Worm (Caenorhabditis elegans) whole organism, L4 larva: ENCODE data around the gene srx-98.

ENCODE experiments used
- R02D3.7 ChIP-seq: fragments of 150-350 bp; sonication (generic microtip); optimal IDR thresholded peaks from 3 replicates; lab custom pipeline; 2014; ENCODE audit warnings: missing biosample characterization, missing genetic modification characterization
- Y48G9A.11 ChIP-seq: fragments of 200-800 bp; sonication (Bioruptor generic); IDR thresholded peaks from 2 replicates; pipeline ENCODE4 v1.3.6; 2022; ENCODE audit warnings: missing genetic modification reagents, missing genetic modification characterization, missing compliant biosample characterization
- Y5F2A.4 ChIP-seq: fragments of 200-800 bp; sonication (Bioruptor generic); optimal IDR thresholded peaks from 2 replicates; lab custom pipeline; 2018; ENCODE audit warnings: mild to moderate bottlenecking, missing genetic modification characterization, missing compliant biosample characterization
- ZK337.2 ChIP-seq: fragments of 200-800 bp; sonication (Bioruptor generic); IDR thresholded peaks from 2 replicates; pipeline ENCODE4 v1.3.6; 2022; ENCODE audit warnings: missing genetic modification reagents, missing genetic modification characterization, missing compliant biosample characterization
- aly-2 ChIP-seq: sonication (generic microtip); optimal IDR thresholded peaks from 2 replicates; lab custom pipeline; 2018; ENCODE audit warnings: missing biosample characterization, missing genetic modification characterization
- ama-1 ChIP-seq: fragments of 150-350 bp; optimal IDR thresholded peaks from 2 replicates; lab custom pipeline; 2014; ENCODE audit warnings: inconsistent platforms, mixed read lengths
- arid-1 ChIP-seq: fragments of 200-800 bp; sonication (Bioruptor generic); conservative IDR thresholded peaks from 2 replicates; pipeline ENCODE4 v1.3.6; 2022; ENCODE audit warnings: missing genetic modification reagents, missing genetic modification characterization, missing compliant biosample characterization
- attf-4 ChIP-seq: sonication (generic microtip); optimal IDR thresholded peaks from 3 replicates; lab custom pipeline; 2017; ENCODE audit warnings: missing biosample characterization, missing genetic modification characterization
- ctbp-1 ChIP-seq: fragments of 200-800 bp; sonication (Bioruptor generic); IDR thresholded peaks from 2 replicates; pipeline ENCODE4 v1.3.6; 2022; ENCODE audit warnings: missing genetic modification reagents, missing genetic modification characterization, missing compliant biosample characterization
- daf-12 ChIP-seq: fragments of 150-350 bp; optimal IDR thresholded peaks from 2 replicates; lab custom pipeline; 2014; ENCODE audit warnings: missing biosample characterization, missing genetic modification reagents, missing genetic modification characterization
- daf-16 ChIP-seq, 3 experiments: sonication (generic microtip); optimal IDR thresholded peaks; 2 replicates each; lab custom pipeline; 2016 to 2017; ENCODE audit warnings: missing genetic modification characterization in 3 of 3, missing genetic modification reagents in 3 of 3, mild to moderate bottlenecking in 2 of 3, missing compliant biosample characterization in 2 of 3, missing biosample characterization in 1 of 3, moderate library complexity in 1 of 3
- egl-27 ChIP-seq: sonication (generic microtip); optimal IDR thresholded peaks from 3 replicates; lab custom pipeline; 2017; ENCODE audit warnings: missing biosample characterization, missing genetic modification reagents, missing genetic modification characterization
- fkh-10 ChIP-seq: fragments of 150-350 bp; optimal IDR thresholded peaks from 2 replicates; lab custom pipeline; 2014; ENCODE audit warnings: missing biosample characterization, missing genetic modification reagents, missing genetic modification characterization
- hlh-11 ChIP-seq: fragments of 200-800 bp; sonication (Bioruptor generic); optimal IDR thresholded peaks from 2 replicates; lab custom pipeline; 2018; ENCODE audit warnings: mild to moderate bottlenecking, missing genetic modification characterization, missing compliant biosample characterization
- hlh-30 ChIP-seq: sonication (generic microtip); optimal IDR thresholded peaks from 2 replicates; lab custom pipeline; 2017; ENCODE audit warnings: antibody characterized with exemption, mild to moderate bottlenecking, missing genetic modification characterization, missing compliant biosample characterization; ENCODE audit not compliant: insufficient read depth
- jun-1 ChIP-seq: fragments of 150-350 bp; optimal IDR thresholded peaks from 2 replicates; lab custom pipeline; 2014; ENCODE audit warnings: missing biosample characterization, missing genetic modification reagents, missing genetic modification characterization
- lim-7 ChIP-seq: fragments of 200-800 bp; sonication (Bioruptor generic); IDR thresholded peaks from 2 replicates; pipeline ENCODE4 v1.3.6; 2022; ENCODE audit warnings: missing genetic modification characterization, missing compliant biosample characterization
- lin-15B ChIP-seq: fragments of 150-350 bp; sonication (generic microtip); optimal IDR thresholded peaks from 3 replicates; lab custom pipeline; 2014; ENCODE audit warnings: missing biosample characterization, missing genetic modification characterization
- lin-29 ChIP-seq: fragments of 200-800 bp; sonication (Bioruptor generic); IDR thresholded peaks from 2 replicates; pipeline ENCODE4 v1.3.6; 2022; ENCODE audit warnings: missing genetic modification reagents, missing genetic modification characterization, missing compliant biosample characterization
- mdt-29 ChIP-seq: fragments of 200-800 bp; sonication (Bioruptor generic); IDR thresholded peaks from 2 replicates; pipeline ENCODE4 v1.3.6; 2022; ENCODE audit warnings: missing genetic modification reagents, missing genetic modification characterization, missing compliant biosample characterization
- mep-1 ChIP-seq: fragments of 150-350 bp; sonication (generic microtip); optimal IDR thresholded peaks from 3 replicates; lab custom pipeline; 2014; ENCODE audit warnings: missing biosample characterization, missing genetic modification characterization
- mes-2 ChIP-seq: sonication (generic microtip); optimal IDR thresholded peaks from 2 replicates; lab custom pipeline; 2016; ENCODE audit warnings: missing genotype, mild to moderate bottlenecking, missing genetic modification characterization, missing compliant biosample characterization; ENCODE audit not compliant: poor library complexity, severe bottlenecking
- mxl-3 ChIP-seq: fragments of 200-800 bp; sonication (Bioruptor generic); optimal IDR thresholded peaks from 2 replicates; lab custom pipeline; 2018; ENCODE audit warnings: mild to moderate bottlenecking, missing genetic modification characterization, missing compliant biosample characterization
- nhr-11 ChIP-seq: fragments of 150-350 bp; optimal IDR thresholded peaks from 2 replicates; lab custom pipeline; 2014; ENCODE audit warnings: missing biosample characterization, missing genetic modification characterization
- nhr-25 ChIP-seq: sonication (generic microtip); optimal IDR thresholded peaks from 2 replicates; lab custom pipeline; 2017; ENCODE audit warnings: missing genetic modification characterization, mild to moderate bottlenecking, missing compliant biosample characterization, antibody characterized with exemption, moderate library complexity, borderline replicate concordance; ENCODE audit not compliant: insufficient read depth
- nhr-48 ChIP-seq: sonication (generic microtip); optimal IDR thresholded peaks from 2 replicates; lab custom pipeline; 2016; ENCODE audit warnings: mild to moderate bottlenecking, missing genetic modification characterization, missing compliant biosample characterization
- nhr-76 ChIP-seq: fragments of 150-350 bp; optimal IDR thresholded peaks from 2 replicates; lab custom pipeline; 2014; ENCODE audit warnings: missing biosample characterization, missing genetic modification characterization
- nhr-77 ChIP-seq: fragments of 150-350 bp; optimal IDR thresholded peaks from 2 replicates; lab custom pipeline; 2014; ENCODE audit warnings: missing biosample characterization, missing genetic modification characterization
- pha-4 ChIP-seq, 2 experiments: fragments of 150-350 bp in 1 of 2; fragments of 200-800 bp in 1 of 2; sonication (Bioruptor generic) in 1 of 2; IDR thresholded peaks in 1 of 2; optimal IDR thresholded peaks in 1 of 2; 2 replicates each; pipeline versions ENCODE4 v1.3.6 to Lab custom; 2014 to 2022; ENCODE audit warnings: missing genetic modification characterization in 2 of 2, missing genetic modification reagents in 2 of 2, missing biosample characterization in 1 of 2, missing compliant biosample characterization in 1 of 2
- pqm-1 ChIP-seq: sonication (generic microtip); optimal IDR thresholded peaks from 2 replicates; lab custom pipeline; 2017; ENCODE audit warnings: missing biosample characterization, missing genetic modification characterization
- rbr-2 ChIP-seq: sonication (generic microtip); optimal IDR thresholded peaks from 2 replicates; lab custom pipeline; 2016; ENCODE audit warnings: missing genotype, missing genetic modification characterization, missing compliant biosample characterization
- set-16 ChIP-seq: fragments of 200-800 bp; sonication (Bioruptor generic); IDR thresholded peaks from 2 replicates; pipeline ENCODE4 v1.3.6; 2022; ENCODE audit warnings: missing genetic modification reagents, missing genetic modification characterization, missing compliant biosample characterization
- snpc-4 ChIP-seq: fragments of 150-350 bp; optimal IDR thresholded peaks from 2 replicates; lab custom pipeline; 2014; ENCODE audit warnings: missing biosample characterization, missing genetic modification characterization
- tag-97 ChIP-seq: fragments of 200-800 bp; sonication (Bioruptor generic); IDR thresholded peaks from 2 replicates; pipeline ENCODE4 v1.3.6; 2022; ENCODE audit warnings: missing genetic modification characterization, missing compliant biosample characterization
- tra-1 ChIP-seq: fragments of 200-800 bp; sonication (Bioruptor generic); IDR thresholded peaks from 2 replicates; pipeline ENCODE4 v1.3.6; 2022; ENCODE audit warnings: missing genetic modification reagents, missing genetic modification characterization, missing compliant biosample characterization
- zag-1 ChIP-seq: fragments of 150-350 bp; optimal IDR thresholded peaks from 2 replicates; lab custom pipeline; 2014; ENCODE audit warnings: missing biosample characterization, missing genetic modification characterization
- zip-11 ChIP-seq: fragments of 200-800 bp; sonication (Bioruptor generic); IDR thresholded peaks from 2 replicates; pipeline ENCODE4 v1.3.6; 2022; ENCODE audit warnings: missing genetic modification characterization, missing compliant biosample characterization

Gene srx-98

ce11 chrII:3670956-3671355, at the start of gene srx-98:
srx-98 (minus strand) TSS chrII:3671056.
- TF ChIP-seq mxl-3 (GFP tag; lab: Kevin White, UChicago): no peak
- TF ChIP-seq, all 104 proteins: peak for 0

- TF ChIP-seq hlh-11 (tag; lab: Kevin White, UChicago): no peak
Measured at ce11 chrII:3716961-3717360, 46.1 kb upstream of the srx-98 start, which contains the start of gene fbxc-52. fbxc-52 (plus strand) TSS chrII:3717261.

- TF ChIP-seq pqm-1 (no peak), zip-11 (no peak), nhr-77 (no peak), jun-1 (tag; lab: Kevin White, UChicago) (no peak), fkh-10 (GFP tag; lab: Kevin White, UChicago) (no peak), nhr-25 (tag; lab: Kevin White, UChicago) (no peak), aly-2 (no peak), mep-1 (tag; lab: Kevin White, UChicago) (no peak), lim-7 (GFP tag; lab: Robert Waterston, UW) (no peak), lin-29 (GFP tag; lab: Robert Waterston, UW) (no peak), mes-2 (no peak)
Measured at ce11 chrII:3716455-3716854, 45.6 kb upstream of the srx-98 start, which contains the start of gene srh-99. srh-99 (minus strand) TSS chrII:3716555.

- TF ChIP-seq hlh-30 (no peak), zag-1 (tag; lab: Kevin White, UChicago) (no peak), ama-1 (lab: Kevin White, UChicago) (no peak), set-16 (GFP tag; lab: Robert Waterston, UW) (no peak), ZK337.2 (no peak), rbr-2 (tag; lab: Kevin White, UChicago) (no peak), arid-1 (GFP tag; lab: Robert Waterston, UW) (no peak), daf-12 (no peak)
Measured at ce11 chrII:3714595-3714994, 43.7 kb upstream of the srx-98 start, which contains the start of gene srh-100. srh-100 (minus strand) TSS chrII:3714695.

ce11 chrII:3711047-3711446, 40.2 kb upstream of the srx-98 start, which contains the start of gene fbxc-53:
fbxc-53 (plus strand) TSS chrII:3711291.
- TF ChIP-seq lin-15B (tag; lab: Kevin White, UChicago): no peak
- TF ChIP-seq Y48G9A.11 (GFP tag; lab: Robert Waterston, UW): no peak
- TF ChIP-seq daf-16 (GFP tag; optimal IDR thresholded peaks at IDR 0.05; lab: Kevin White, UChicago): no peak
- no peak for TF ChIP-seq daf-16 (tag; optimal IDR thresholded peaks at IDR 0.05; lab: Kevin White, UChicago)
- TF ChIP-seq snpc-4 (tag; lab: Kevin White, UChicago): no peak
- TF ChIP-seq nhr-11: no peak
- no peak for TF ChIP-seq set-16 (GFP tag; lab: Robert Waterston, UW)
- no peak for TF ChIP-seq R02D3.7 (tag; lab: Kevin White, UChicago)
- TF ChIP-seq ctbp-1 (GFP tag; lab: Robert Waterston, UW): no peak
- TF ChIP-seq tag-97 (GFP tag; lab: Robert Waterston, UW): no peak
- TF ChIP-seq pha-4 (GFP tag; IDR thresholded peaks at IDR 0.05; lab: Robert Waterston, UW): no peak
- TF ChIP-seq pha-4 (tag; optimal IDR thresholded peaks at IDR 0.05; lab: Kevin White, UChicago): no peak
- no peak for TF ChIP-seq egl-27 (tag; lab: Kevin White, UChicago)
- no peak for TF ChIP-seq ZK337.2
- TF ChIP-seq nhr-25 (tag; lab: Kevin White, UChicago): no peak
- no peak for TF ChIP-seq mdt-29 (GFP tag; lab: Robert Waterston, UW)
- no peak for TF ChIP-seq Y5F2A.4 (GFP tag; lab: Kevin White, UChicago)
- no peak for TF ChIP-seq nhr-48 (tag; lab: Kevin White, UChicago)
- TF ChIP-seq nhr-76 (tag; lab: Kevin White, UChicago): no peak
- no peak for TF ChIP-seq attf-4 (tag; lab: Kevin White, UChicago)
- TF ChIP-seq tra-1 (GFP tag; lab: Robert Waterston, UW): no peak
